Worm (Caenorhabditis elegans) whole organism, mixed stage, embryonic: ENCODE results near the gene Y56A3A.6.

Source experiments
- elt-1 ChIP-seq: sonication (generic microtip); optimal IDR thresholded peaks from 2 replicates; lab custom pipeline; 2017; ENCODE audit warnings: missing genetic modification characterization, mild to moderate bottlenecking, missing compliant biosample characterization, antibody characterized with exemption, moderate library complexity, borderline replicate concordance; ENCODE audit not compliant: insufficient read depth
- lsy-2 ChIP-seq: fragments of 150-350 bp; optimal IDR thresholded peaks from 2 replicates; lab custom pipeline; 2014; ENCODE audit warnings: missing biosample characterization, missing genetic modification characterization
- unc-62 ChIP-seq: fragments of 150-350 bp; optimal IDR thresholded peaks from 2 replicates; lab custom pipeline; 2014; ENCODE audit warnings: missing biosample characterization, missing genetic modification reagents, missing genetic modification characterization

DNA sequence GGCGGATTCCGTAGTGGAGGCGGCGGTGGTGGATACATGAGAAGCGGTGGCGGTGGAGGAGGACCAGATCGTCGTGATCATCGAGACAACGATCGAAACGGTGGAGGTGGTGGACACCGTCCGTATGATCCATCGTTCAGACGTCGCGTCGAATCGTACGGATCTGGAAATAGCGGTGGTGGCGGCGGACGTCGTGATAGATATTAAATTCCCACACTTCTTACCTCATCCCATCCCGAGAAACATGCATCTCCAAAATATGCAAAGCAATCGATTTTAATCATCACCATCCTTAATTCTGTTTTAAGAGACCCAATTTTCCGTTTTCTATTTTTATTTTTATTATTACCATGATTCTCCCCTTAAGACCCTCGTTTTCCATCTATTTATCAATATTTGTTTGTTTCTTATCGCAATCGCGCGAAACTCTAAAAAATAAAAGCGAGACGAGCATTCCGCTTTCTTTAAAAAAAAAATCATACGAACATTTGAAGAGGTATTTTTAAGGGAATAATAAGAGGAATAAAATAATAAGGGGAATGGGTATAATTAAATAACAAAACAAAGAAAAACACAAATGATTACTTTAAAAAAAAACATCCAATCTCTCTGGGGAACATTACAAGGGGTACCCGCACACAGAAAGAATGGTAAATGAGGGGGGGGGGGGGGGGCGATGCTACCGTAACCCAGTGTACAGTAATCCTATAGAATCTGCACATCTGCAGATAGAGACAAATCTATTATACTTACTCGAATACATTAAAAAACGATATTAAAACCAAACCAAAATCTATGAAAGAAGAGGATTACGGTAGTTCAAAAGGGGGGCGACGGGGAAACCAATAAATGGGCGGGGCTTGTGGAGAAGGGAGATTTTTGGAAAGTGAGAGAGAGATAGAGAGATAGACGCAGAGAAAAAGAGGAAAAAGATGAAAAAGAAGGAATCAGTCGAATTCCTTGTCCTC, 47.8 kb downstream of the Y56A3A.6 start:
- TF ChIP-seq unc-62 (GFP tag; lab: Kevin White, UChicago) (no peak), lsy-2 (no peak), elt-1 (no peak)
